Fruit fly (Drosophila melanogaster): ENCODE results near the gene Ubc6.

Gene Ubc6

dm6 chr3R:4910365-4910810, 42.1 kb downstream of the Ubc6 start, which contains the start of gene Cdep:
Gene Cdep (plus strand): TSS chr3R:4910552.
- TF ChIP-seq CG17801 (GFP tag; optimal IDR thresholded peaks at IDR 0.05; ENCODE audit: partially characterized antibody): peak; percentile 12

dm6 chr3R:4906627-4906940, 45.9 kb downstream of the Ubc6 start:
- TF ChIP-seq CG17801 (GFP tag; optimal IDR thresholded peaks at IDR 0.05; ENCODE audit: partially characterized antibody): no peak

dm6 chr3R:4905764-4906626, 46.5 kb downstream of the Ubc6 start, which contains the start of gene Gnf1:
Gene Gnf1 (plus strand): TSS chr3R:4906622.
- no peak for TF ChIP-seq CG17801 (GFP tag; optimal IDR thresholded peaks at IDR 0.05; ENCODE audit: partially characterized antibody)

DNA sequence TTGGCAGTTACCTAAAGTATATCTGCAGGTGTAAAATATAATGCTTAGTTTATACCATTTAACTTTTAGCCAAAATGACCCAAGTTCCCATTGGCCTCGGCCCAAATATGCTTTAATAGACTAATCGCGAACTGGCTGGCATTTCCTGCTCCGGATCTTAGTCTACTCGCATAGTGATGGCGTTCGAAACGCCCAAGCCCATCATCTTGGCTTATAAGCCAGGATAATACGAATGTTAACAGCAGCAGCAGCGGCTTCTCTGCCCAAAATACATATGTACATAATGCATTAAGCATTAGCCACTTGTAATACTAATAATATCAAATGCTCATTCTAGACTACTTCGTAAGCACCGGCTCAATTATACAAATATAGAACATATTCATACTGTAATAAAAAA, 47.6 kb downstream of the Ubc6 start:
- TF ChIP-seq CG17801 (GFP tag; optimal IDR thresholded peaks at IDR 0.05; ENCODE audit: partially characterized antibody): no peak

DNA sequence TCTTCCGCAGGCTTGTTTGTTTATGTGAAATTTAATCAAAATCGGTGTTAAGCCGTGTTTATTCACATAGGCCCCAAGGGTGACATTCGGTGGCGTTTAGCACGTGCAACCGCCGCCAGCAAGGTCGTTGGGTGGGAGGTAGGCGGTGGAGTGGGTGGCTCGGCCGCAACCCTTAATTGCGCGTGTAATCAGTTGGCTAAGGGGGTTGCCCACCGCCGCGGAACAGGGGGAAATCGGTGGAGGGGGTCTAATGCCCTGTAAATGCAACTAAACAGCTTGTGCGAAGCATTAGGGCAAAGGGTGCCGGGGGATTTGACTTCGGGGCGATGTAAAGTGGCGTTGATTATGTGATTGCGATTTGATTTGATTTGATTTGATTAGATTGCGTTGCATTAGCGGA, 48.9 kb downstream of the Ubc6 start:
- no peak for TF ChIP-seq CG17801 (GFP tag; optimal IDR thresholded peaks at IDR 0.05; ENCODE audit: partially characterized antibody)

- no peak for TF ChIP-seq CG17801 (GFP tag; optimal IDR thresholded peaks at IDR 0.05; ENCODE audit: partially characterized antibody)
Measured at dm6 chr3R:4901782-4902181, 50.7 kb downstream of the Ubc6 start.

DNA sequence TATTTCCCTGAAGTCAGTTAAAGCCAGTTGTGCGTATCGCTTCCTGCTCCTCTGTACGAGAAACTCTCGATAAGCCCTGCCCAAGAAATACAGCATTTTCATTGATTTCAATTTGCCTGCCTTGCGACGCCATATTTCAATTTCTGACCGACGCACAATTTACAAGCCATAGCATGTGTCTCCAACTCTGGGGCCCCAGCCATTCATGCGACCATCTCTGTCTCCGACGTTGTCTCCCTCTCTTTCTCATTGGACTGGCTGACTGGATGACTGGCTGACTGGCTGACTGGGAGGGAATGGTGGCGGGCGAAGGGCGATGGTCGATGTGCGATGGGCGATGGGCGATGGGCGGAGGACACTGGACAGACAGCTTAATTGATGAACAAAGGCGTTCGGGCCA, 51.3 kb downstream of the Ubc6 start:
- no peak for TF ChIP-seq CG17801 (GFP tag; optimal IDR thresholded peaks at IDR 0.05; ENCODE audit: partially characterized antibody)

dm6 chr3R:4900435-4900834, 52.0 kb downstream of the Ubc6 start:
- no peak for TF ChIP-seq CG17801 (GFP tag; optimal IDR thresholded peaks at IDR 0.05; ENCODE audit: partially characterized antibody)
